Worm (Caenorhabditis elegans): Measurements from ENCODE around the gene dhs-28.

ce11 chrX:6848596-6848995 is 30.4 kb downstream of the dhs-28 start:
- no peak for TF ChIP-seq him-1 (tag; optimal IDR thresholded peaks at IDR 0.05)
- TF ChIP-seq dao-5 (tag; optimal IDR thresholded peaks at IDR 0.05): no peak

All from whole organism, L4/young adult.